Worm (Caenorhabditis elegans) whole organism, L4 larva: ENCODE measurements around the gene egl-4.

ENCODE experiments used
- F10B5.3 ChIP-seq: sonication (generic microtip); optimal IDR thresholded peaks from 2 replicates; lab custom pipeline; 2016; ENCODE audit warnings: mild to moderate bottlenecking, missing genetic modification characterization, missing compliant biosample characterization
- F37D6.2 ChIP-seq: sonication (generic microtip); optimal IDR thresholded peaks from 2 replicates; lab custom pipeline; 2016; ENCODE audit warnings: mild to moderate bottlenecking, missing genetic modification characterization, missing compliant biosample characterization
- R02D3.7 ChIP-seq: fragments of 150-350 bp; sonication (generic microtip); optimal IDR thresholded peaks from 3 replicates; lab custom pipeline; 2014; ENCODE audit warnings: missing biosample characterization, missing genetic modification characterization
- T20F7.1 ChIP-seq: fragments of 200-800 bp; sonication (Bioruptor generic); optimal IDR thresholded peaks from 2 replicates; lab custom pipeline; 2018; ENCODE audit warnings: mild to moderate bottlenecking, missing genetic modification characterization, missing compliant biosample characterization
- aha-1 ChIP-seq: fragments of 150-350 bp; peaks from one replicate; lab custom pipeline; 2014; ENCODE audit warnings: missing biosample characterization, missing genetic modification characterization
- ama-1 ChIP-seq: fragments of 150-350 bp; optimal IDR thresholded peaks from 2 replicates; lab custom pipeline; 2014; ENCODE audit warnings: inconsistent platforms, mixed read lengths
- attf-4 ChIP-seq: sonication (generic microtip); optimal IDR thresholded peaks from 3 replicates; lab custom pipeline; 2017; ENCODE audit warnings: missing biosample characterization, missing genetic modification characterization
- ces-1 ChIP-seq: fragments of 150-350 bp; sonication (generic microtip); optimal IDR thresholded peaks from 4 replicates; lab custom pipeline; 2014; ENCODE audit warnings: missing biosample characterization, missing genetic modification reagents, missing genetic modification characterization
- ctbp-1 ChIP-seq: fragments of 200-800 bp; sonication (Bioruptor generic); IDR thresholded peaks from 2 replicates; pipeline ENCODE4 v1.3.6; 2022; ENCODE audit warnings: missing genetic modification reagents, missing genetic modification characterization, missing compliant biosample characterization
- dmd-6 ChIP-seq: fragments of 200-800 bp; sonication (Bioruptor generic); IDR thresholded peaks from 2 replicates; pipeline ENCODE4 v1.3.6; 2022; ENCODE audit warnings: missing genetic modification reagents, missing genetic modification characterization, missing compliant biosample characterization
- dmd-9 ChIP-seq: fragments of 200-800 bp; sonication (Bioruptor generic); IDR thresholded peaks from 2 replicates; pipeline ENCODE4 v1.3.6; 2022; ENCODE audit warnings: missing genetic modification reagents, missing genetic modification characterization, missing compliant biosample characterization
- dpl-1 ChIP-seq: fragments of 150-350 bp; optimal IDR thresholded peaks from 2 replicates; lab custom pipeline; 2014; ENCODE audit warnings: missing biosample characterization, missing genetic modification reagents, missing genetic modification characterization
- duxl-1 ChIP-seq: sonication (generic microtip); optimal IDR thresholded peaks from 2 replicates; lab custom pipeline; 2016; ENCODE audit warnings: mild to moderate bottlenecking, missing genetic modification characterization, moderate library complexity, missing compliant biosample characterization; ENCODE audit not compliant: poor library complexity
- dve-1 ChIP-seq: sonication (generic microtip); optimal IDR thresholded peaks from 2 replicates; lab custom pipeline; 2017; ENCODE audit warnings: antibody characterized with exemption, mild to moderate bottlenecking, missing genetic modification characterization, missing compliant biosample characterization; ENCODE audit not compliant: insufficient read depth
- egl-27 ChIP-seq: sonication (generic microtip); optimal IDR thresholded peaks from 3 replicates; lab custom pipeline; 2017; ENCODE audit warnings: missing biosample characterization, missing genetic modification reagents, missing genetic modification characterization
- hif-1 ChIP-seq, 2 experiments: sonication (generic microtip); optimal IDR thresholded peaks; 2 replicates each; lab custom pipeline; 2016 to 2017; ENCODE audit warnings: missing compliant biosample characterization in 2 of 2, missing genetic modification characterization in 2 of 2, missing genetic modification reagents in 2 of 2, missing genotype in 2 of 2, mild to moderate bottlenecking in 1 of 2
- hlh-11 ChIP-seq: fragments of 200-800 bp; sonication (Bioruptor generic); optimal IDR thresholded peaks from 2 replicates; lab custom pipeline; 2018; ENCODE audit warnings: mild to moderate bottlenecking, missing genetic modification characterization, missing compliant biosample characterization
- hmg-1.1 ChIP-seq: fragments of 200-800 bp; sonication (Bioruptor generic); IDR thresholded peaks from 2 replicates; pipeline ENCODE4 v1.3.6; 2022; ENCODE audit warnings: missing genetic modification reagents, missing genetic modification characterization, missing compliant biosample characterization
- lin-1 ChIP-seq: fragments of 200-800 bp; sonication (Bioruptor generic); IDR thresholded peaks from 2 replicates; pipeline ENCODE4 v1.3.6; 2022; ENCODE audit warnings: missing genetic modification reagents, missing genetic modification characterization, missing compliant biosample characterization
- lin-13 ChIP-seq: fragments of 150-350 bp; optimal IDR thresholded peaks from 2 replicates; lab custom pipeline; 2014; ENCODE audit warnings: missing biosample characterization, missing genetic modification reagents, missing genetic modification characterization
- lin-38 ChIP-seq: fragments of 200-800 bp; sonication (Bioruptor generic); IDR thresholded peaks from 2 replicates; pipeline ENCODE4 v1.3.6; 2022; ENCODE audit warnings: missing genetic modification reagents, missing genetic modification characterization, missing compliant biosample characterization
- lsy-2 ChIP-seq, 2 experiments: fragments of 150-350 bp in 1 of 2; sonication (generic microtip) in 1 of 2; optimal IDR thresholded peaks; 2 replicates each; lab custom pipeline; 2014 to 2017; ENCODE audit warnings: missing biosample characterization in 2 of 2, missing genetic modification characterization in 2 of 2
- mdl-1 ChIP-seq, 2 experiments: fragments of 150-350 bp in 1 of 2; sonication (generic microtip) in 1 of 2; optimal IDR thresholded peaks; 2 replicates each; lab custom pipeline; 2014 to 2017; ENCODE audit warnings: missing biosample characterization in 2 of 2, missing genetic modification characterization in 2 of 2
- mep-1 ChIP-seq: fragments of 150-350 bp; sonication (generic microtip); optimal IDR thresholded peaks from 3 replicates; lab custom pipeline; 2014; ENCODE audit warnings: missing biosample characterization, missing genetic modification characterization
- mes-2 ChIP-seq: sonication (generic microtip); optimal IDR thresholded peaks from 2 replicates; lab custom pipeline; 2016; ENCODE audit warnings: missing genotype, mild to moderate bottlenecking, missing genetic modification characterization, missing compliant biosample characterization; ENCODE audit not compliant: poor library complexity, severe bottlenecking
- mxl-2 ChIP-seq: fragments of 200-800 bp; sonication (Bioruptor generic); conservative IDR thresholded peaks from 2 replicates; pipeline ENCODE4 v1.3.6; 2022; ENCODE audit warnings: missing genetic modification reagents, missing genetic modification characterization, missing compliant biosample characterization
- mxl-3 ChIP-seq: fragments of 200-800 bp; sonication (Bioruptor generic); optimal IDR thresholded peaks from 2 replicates; lab custom pipeline; 2018; ENCODE audit warnings: mild to moderate bottlenecking, missing genetic modification characterization, missing compliant biosample characterization
- nhr-10 ChIP-seq: fragments of 150-350 bp; optimal IDR thresholded peaks from 2 replicates; lab custom pipeline; 2014; ENCODE audit warnings: missing biosample characterization, missing genetic modification characterization
- nhr-11 ChIP-seq: fragments of 150-350 bp; optimal IDR thresholded peaks from 2 replicates; lab custom pipeline; 2014; ENCODE audit warnings: missing biosample characterization, missing genetic modification characterization
- nhr-111 ChIP-seq: fragments of 200-800 bp; sonication (Bioruptor generic); optimal IDR thresholded peaks from 2 replicates; lab custom pipeline; 2018; ENCODE audit warnings: mild to moderate bottlenecking, missing genetic modification characterization, missing compliant biosample characterization
- nhr-25 ChIP-seq: sonication (generic microtip); optimal IDR thresholded peaks from 2 replicates; lab custom pipeline; 2017; ENCODE audit warnings: missing genetic modification characterization, mild to moderate bottlenecking, missing compliant biosample characterization, antibody characterized with exemption, moderate library complexity, borderline replicate concordance; ENCODE audit not compliant: insufficient read depth
- nhr-28 ChIP-seq: fragments of 150-350 bp; optimal IDR thresholded peaks from 2 replicates; lab custom pipeline; 2014; ENCODE audit warnings: missing biosample characterization, missing genetic modification characterization
- nhr-48 ChIP-seq: sonication (generic microtip); optimal IDR thresholded peaks from 2 replicates; lab custom pipeline; 2016; ENCODE audit warnings: mild to moderate bottlenecking, missing genetic modification characterization, missing compliant biosample characterization
- nhr-6 ChIP-seq: fragments of 150-350 bp; optimal IDR thresholded peaks from 2 replicates; lab custom pipeline; 2014; ENCODE audit warnings: missing biosample characterization, missing genetic modification characterization
- nhr-77 ChIP-seq: fragments of 150-350 bp; optimal IDR thresholded peaks from 2 replicates; lab custom pipeline; 2014; ENCODE audit warnings: missing biosample characterization, missing genetic modification characterization
- pha-4 ChIP-seq, 2 experiments: fragments of 150-350 bp in 1 of 2; fragments of 200-800 bp in 1 of 2; sonication (Bioruptor generic) in 1 of 2; IDR thresholded peaks in 1 of 2; optimal IDR thresholded peaks in 1 of 2; 2 replicates each; pipeline versions ENCODE4 v1.3.6 to Lab custom; 2014 to 2022; ENCODE audit warnings: missing genetic modification characterization in 2 of 2, missing genetic modification reagents in 2 of 2, missing biosample characterization in 1 of 2, missing compliant biosample characterization in 1 of 2
- saeg-2 ChIP-seq: fragments of 200-800 bp; sonication (Bioruptor generic); IDR thresholded peaks from 2 replicates; pipeline ENCODE4 v1.3.6; 2022; ENCODE audit warnings: missing genetic modification reagents, missing genetic modification characterization, missing compliant biosample characterization
- snpc-4 ChIP-seq: fragments of 150-350 bp; optimal IDR thresholded peaks from 2 replicates; lab custom pipeline; 2014; ENCODE audit warnings: missing biosample characterization, missing genetic modification characterization
- spr-1 ChIP-seq: sonication (generic microtip); optimal IDR thresholded peaks from 2 replicates; lab custom pipeline; 2016; ENCODE audit warnings: mild to moderate bottlenecking, missing genetic modification characterization, missing compliant biosample characterization
- tag-97 ChIP-seq: fragments of 200-800 bp; sonication (Bioruptor generic); IDR thresholded peaks from 2 replicates; pipeline ENCODE4 v1.3.6; 2022; ENCODE audit warnings: missing genetic modification characterization, missing compliant biosample characterization
- tra-1 ChIP-seq: fragments of 200-800 bp; sonication (Bioruptor generic); IDR thresholded peaks from 2 replicates; pipeline ENCODE4 v1.3.6; 2022; ENCODE audit warnings: missing genetic modification reagents, missing genetic modification characterization, missing compliant biosample characterization
- zfp-3 ChIP-seq: fragments of 200-800 bp; sonication (Bioruptor generic); conservative IDR thresholded peaks from 2 replicates; pipeline ENCODE4 v1.3.6; 2022; ENCODE audit warnings: missing genetic modification reagents, missing genetic modification characterization, missing compliant biosample characterization
- zip-2 ChIP-seq: fragments of 150-350 bp; optimal IDR thresholded peaks from 2 replicates; lab custom pipeline; 2014; ENCODE audit warnings: missing biosample characterization, missing genetic modification characterization

Gene egl-4

ce11 chrIV:1845061-1845460, 2.8 kb upstream of the egl-4 start (continued):
- no peak for TF ChIP-seq tag-97 (GFP tag; lab: Robert Waterston, UW)
- TF ChIP-seq mxl-3 (GFP tag; lab: Kevin White, UChicago), result peak; percentile 69

- TF ChIP-seq aha-1 (tag; lab: Kevin White, UChicago), result peak; percentile 62
- TF ChIP-seq nhr-111 (GFP tag; lab: Kevin White, UChicago), result no peak
These were observed 1.4 kb upstream of the egl-4 start for ce11 chrIV:1846451-1846850.

ce11 chrIV:1853934-1854438, 6.1 kb downstream of the egl-4 start:
- TF ChIP-seq dmd-6 (0 out of 2 replicates have a peak, but pooled peaks have one; percentile 17), mes-2 (tag; lab: Kevin White, UChicago) (peak; percentile 28), saeg-2 (GFP tag; lab: Robert Waterston, UW) (no peak), nhr-25 (peak; percentile 7), nhr-28 (peak; percentile 39)

- TF ChIP-seq hif-1 (tag; optimal IDR thresholded peaks at IDR 0.05; lab: Kevin White, UChicago), result peak in 1 of 2 experiments; percentile 57
- TF ChIP-seq zfp-3, result 0 out of 2 replicates have a peak, but pooled peaks have one; percentile 52
- TF ChIP-seq hlh-11, result peak; percentile 93
- peak; percentile 75; the same call in 1 of the 2 replicates for TF ChIP-seq tra-1 (GFP tag; lab: Robert Waterston, UW)
- peak; percentile 68 for TF ChIP-seq mep-1
- peak; percentile 19 for TF ChIP-seq duxl-1 (tag; lab: Kevin White, UChicago)
- TF ChIP-seq R02D3.7, result no peak
- TF ChIP-seq lin-1 (GFP tag; lab: Robert Waterston, UW), result no peak
- TF ChIP-seq mxl-2, result no peak
- TF ChIP-seq lsy-2 (tag; optimal IDR thresholded peaks at IDR 0.05; lab: Kevin White, UChicago), result peak; percentile 40 to 60
- TF ChIP-seq nhr-10 (tag; lab: Kevin White, UChicago), result no peak
- no peak for TF ChIP-seq snpc-4 (tag; lab: Kevin White, UChicago)
- peak; percentile 51 for TF ChIP-seq nhr-77 (tag; lab: Kevin White, UChicago)
- peak; percentile 37 for TF ChIP-seq dpl-1
- TF ChIP-seq mxl-3 (GFP tag; lab: Kevin White, UChicago), result peak; percentile 68
- no peak for TF ChIP-seq T20F7.1 (GFP tag; lab: Kevin White, UChicago)
- no peak for TF ChIP-seq nhr-111 (GFP tag; lab: Kevin White, UChicago)
- TF ChIP-seq dmd-9, result no peak
- TF ChIP-seq lin-13 (GFP tag; lab: Kevin White, UChicago), result peak; percentile 54
- TF ChIP-seq spr-1 (tag; lab: Kevin White, UChicago), result peak; percentile 15
- TF ChIP-seq nhr-6, result peak; percentile 74
- TF ChIP-seq nhr-48, result peak; percentile 61
- no peak for TF ChIP-seq egl-27 (tag; lab: Kevin White, UChicago)
- peak; percentile 15 for TF ChIP-seq zip-2 (tag; lab: Kevin White, UChicago)
- peak; percentile 57 for TF ChIP-seq ama-1
- peak; percentile 88 for TF ChIP-seq nhr-28
- TF ChIP-seq attf-4 (tag; lab: Kevin White, UChicago), result no peak
- peak; percentile 24; the same call in 1 of the 2 replicates for TF ChIP-seq ctbp-1 (GFP tag; lab: Robert Waterston, UW)
- peak; percentile 93 for TF ChIP-seq dmd-6
- TF ChIP-seq dve-1, result peak; percentile 87
- peak; percentile 98 for TF ChIP-seq aha-1 (tag; lab: Kevin White, UChicago)
- TF ChIP-seq hmg-1.1 (GFP tag; lab: Robert Waterston, UW), result peak; percentile 74; the same call in 1 of the 2 replicates
- TF ChIP-seq mdl-1 (tag; optimal IDR thresholded peaks at IDR 0.05; lab: Kevin White, UChicago), result peak; percentile 83 to 94
- no peak for TF ChIP-seq ces-1 (GFP tag; lab: Kevin White, UChicago)
- peak; percentile 73 for TF ChIP-seq pha-4 (GFP tag; IDR thresholded peaks at IDR 0.05; lab: Robert Waterston, UW)
- TF ChIP-seq pha-4 (tag; optimal IDR thresholded peaks at IDR 0.05; lab: Kevin White, UChicago), result no peak
- no peak for TF ChIP-seq F10B5.3
- peak; percentile 30 for TF ChIP-seq nhr-25
- TF ChIP-seq F37D6.2, result peak; percentile 12
- peak; percentile 79 for TF ChIP-seq nhr-11 (tag; lab: Kevin White, UChicago)
- peak; percentile 47 for TF ChIP-seq lin-38
These were observed 10.0 kb downstream of the egl-4 start for ce11 chrIV:1857866-1858271.
